Worm (Caenorhabditis elegans) whole organism, L4 larva: ENCODE data around the gene C08B6.18.

ENCODE experiments used
- F26F4.8 ChIP-seq: fragments of 200-800 bp; sonication (Bioruptor generic); conservative IDR thresholded peaks from 2 replicates; pipeline ENCODE4 v1.3.6; 2022; ENCODE audit warnings: missing genetic modification characterization, missing compliant biosample characterization
- Y5F2A.4 ChIP-seq: fragments of 200-800 bp; sonication (Bioruptor generic); optimal IDR thresholded peaks from 2 replicates; lab custom pipeline; 2018; ENCODE audit warnings: mild to moderate bottlenecking, missing genetic modification characterization, missing compliant biosample characterization
- ama-1 ChIP-seq: fragments of 150-350 bp; optimal IDR thresholded peaks from 2 replicates; lab custom pipeline; 2014; ENCODE audit warnings: inconsistent platforms, mixed read lengths
- ceh-28 ChIP-seq: fragments of 150-350 bp; optimal IDR thresholded peaks from 2 replicates; lab custom pipeline; 2014; ENCODE audit warnings: missing biosample characterization, missing genetic modification reagents, missing genetic modification characterization
- daf-8 ChIP-seq: fragments of 200-800 bp; sonication (Bioruptor generic); IDR thresholded peaks from 2 replicates; pipeline ENCODE4 v1.3.6; 2022; ENCODE audit warnings: missing genetic modification characterization, missing compliant biosample characterization
- dpl-1 ChIP-seq: fragments of 150-350 bp; optimal IDR thresholded peaks from 2 replicates; lab custom pipeline; 2014; ENCODE audit warnings: missing biosample characterization, missing genetic modification reagents, missing genetic modification characterization
- fos-1 ChIP-seq: fragments of 150-350 bp; optimal IDR thresholded peaks from 2 replicates; lab custom pipeline; 2014; ENCODE audit warnings: missing biosample characterization, missing genetic modification characterization
- mdl-1 ChIP-seq, 2 experiments: fragments of 150-350 bp in 1 of 2; sonication (generic microtip) in 1 of 2; optimal IDR thresholded peaks; 2 replicates each; lab custom pipeline; 2014 to 2017; ENCODE audit warnings: missing biosample characterization in 2 of 2, missing genetic modification characterization in 2 of 2
- mxl-2 ChIP-seq: fragments of 200-800 bp; sonication (Bioruptor generic); conservative IDR thresholded peaks from 2 replicates; pipeline ENCODE4 v1.3.6; 2022; ENCODE audit warnings: missing genetic modification reagents, missing genetic modification characterization, missing compliant biosample characterization
- nhr-237 ChIP-seq: sonication (generic microtip); optimal IDR thresholded peaks from 2 replicates; lab custom pipeline; 2017; ENCODE audit warnings: missing biosample characterization, missing genetic modification characterization
- pqm-1 ChIP-seq: sonication (generic microtip); optimal IDR thresholded peaks from 2 replicates; lab custom pipeline; 2017; ENCODE audit warnings: missing biosample characterization, missing genetic modification characterization
- skn-1 ChIP-seq: fragments of 150-350 bp; optimal IDR thresholded peaks from 2 replicates; lab custom pipeline; 2014; ENCODE audit warnings: missing biosample characterization, missing genetic modification characterization
- unc-130 ChIP-seq: sonication (generic microtip); optimal IDR thresholded peaks from 2 replicates; lab custom pipeline; 2016; ENCODE audit warnings: missing genetic modification reagents, missing genetic modification characterization, missing compliant biosample characterization
- zfp-3 ChIP-seq: fragments of 200-800 bp; sonication (Bioruptor generic); conservative IDR thresholded peaks from 2 replicates; pipeline ENCODE4 v1.3.6; 2022; ENCODE audit warnings: missing genetic modification reagents, missing genetic modification characterization, missing compliant biosample characterization

ce11 chrV:10182984-10183383 is 49.1 kb upstream of the C08B6.18 start, which contains the start of gene ZK856.4:
- no peak for TF ChIP-seq mxl-2 (GFP tag; lab: Robert Waterston, UW)
- TF ChIP-seq ceh-28: no peak
- no peak for TF ChIP-seq dpl-1
- TF ChIP-seq unc-130 (GFP tag; lab: Kevin White, UChicago): no peak
- no peak for TF ChIP-seq pqm-1 (tag; lab: Kevin White, UChicago)
- TF ChIP-seq nhr-237 (tag; lab: Kevin White, UChicago): no peak
- TF ChIP-seq fos-1 (tag; lab: Kevin White, UChicago): no peak
- TF ChIP-seq mdl-1 (tag; optimal IDR thresholded peaks at IDR 0.05; lab: Kevin White, UChicago): no peak
- no peak for TF ChIP-seq daf-8 (GFP tag; lab: Robert Waterston, UW)
- TF ChIP-seq Y5F2A.4 (GFP tag; lab: Kevin White, UChicago): no peak
- no peak for TF ChIP-seq skn-1 (tag; lab: Kevin White, UChicago)
- no peak for TF ChIP-seq F26F4.8 (GFP tag; lab: Robert Waterston, UW)
- TF ChIP-seq zfp-3 (GFP tag; lab: Robert Waterston, UW): no peak
- TF ChIP-seq ama-1: no peak
